Fruit fly (Drosophila melanogaster) whole organism, embryonic: ENCODE results near the gene Muc91C.

Experiments
- Ada2b ChIP-seq: fragments of 200-800 bp; sonication (Bioruptor generic); IDR thresholded peaks from 2 replicates; pipeline ENCODE4 v1.3.6; 2022; ENCODE audit warnings: missing biosample characterization, missing genetic modification characterization
- B-H1 ChIP-seq: fragments of 200-800 bp; sonication (Bioruptor generic); IDR thresholded peaks from 3 replicates; pipeline ENCODE4 v1.3.6; 2022; ENCODE audit warnings: missing biosample characterization, missing genetic modification characterization
- Blimp-1 ChIP-seq: fragments of 200-800 bp; sonication (Bioruptor generic); optimal IDR thresholded peaks from 3 replicates; lab custom pipeline; 2018; ENCODE audit warnings: missing biosample characterization, missing genetic modification characterization, mild to moderate bottlenecking, moderate library complexity, missing genetic modification reagents
- BtbVII ChIP-seq: fragments of 200-800 bp; sonication (Bioruptor generic); optimal IDR thresholded peaks from 3 replicates; lab custom pipeline; 2017; ENCODE audit warnings: missing biosample characterization, mild to moderate bottlenecking, missing genetic modification characterization
- CG11504 ChIP-seq: fragments of 200-800 bp; sonication (Bioruptor generic); optimal IDR thresholded peaks from 3 replicates; lab custom pipeline; 2019; ENCODE audit warnings: missing biosample characterization, mild to moderate bottlenecking, missing genetic modification characterization, moderate library complexity
- CG12155 ChIP-seq: fragments of 200-800 bp; sonication (Bioruptor generic); optimal IDR thresholded peaks from 3 replicates; lab custom pipeline; 2016; ENCODE audit warnings: missing biosample characterization, missing genetic modification characterization
- CG12219 ChIP-seq: fragments of 200-800 bp; sonication (Bioruptor generic); optimal IDR thresholded peaks from 3 replicates; lab custom pipeline; 2018; ENCODE audit warnings: missing biosample characterization, mild to moderate bottlenecking, missing genetic modification characterization
- CG13123 ChIP-seq: fragments of 200-800 bp; sonication (Bioruptor generic); optimal IDR thresholded peaks from 2 replicates; lab custom pipeline; 2016; ENCODE audit warnings: missing biosample characterization, missing genetic modification characterization
- CG13424 ChIP-seq: fragments of 200-800 bp; sonication (Bioruptor generic); optimal IDR thresholded peaks from 2 replicates; lab custom pipeline; 2019; ENCODE audit warnings: missing biosample characterization, mild to moderate bottlenecking, missing genetic modification characterization, moderate library complexity
- CG14965 ChIP-seq: fragments of 200-800 bp; sonication (Bioruptor generic); optimal IDR thresholded peaks from 2 replicates; lab custom pipeline; 2016; ENCODE audit warnings: missing biosample characterization, missing genetic modification characterization, borderline replicate concordance
- CG15479 ChIP-seq: fragments of 200-800 bp; sonication (Bioruptor generic); optimal IDR thresholded peaks from 3 replicates; lab custom pipeline; 2019; ENCODE audit warnings: missing biosample characterization, mild to moderate bottlenecking, missing genetic modification characterization, moderate library complexity
- CG1647 ChIP-seq: fragments of 200-800 bp; sonication (Bioruptor generic); optimal IDR thresholded peaks from 3 replicates; lab custom pipeline; 2016; ENCODE audit warnings: missing biosample characterization, missing genetic modification characterization
- CG17612 ChIP-seq: fragments of 200-800 bp; sonication (Bioruptor generic); IDR thresholded peaks from 2 replicates; pipeline ENCODE4 v1.3.6; 2022; ENCODE audit warnings: missing biosample characterization, missing genetic modification characterization
- CG32532 ChIP-seq: fragments of 200-800 bp; sonication (Bioruptor generic); IDR thresholded peaks from 2 replicates; pipeline ENCODE4 v1.3.6; 2022; ENCODE audit warnings: missing biosample characterization, missing genetic modification characterization
- CG33557 ChIP-seq: fragments of 200-800 bp; sonication (Bioruptor generic); optimal IDR thresholded peaks from 2 replicates; lab custom pipeline; 2019; ENCODE audit warnings: missing biosample characterization, mild to moderate bottlenecking, missing genetic modification characterization, moderate library complexity
- CG34422 ChIP-seq: fragments of 200-800 bp; sonication (Bioruptor generic); IDR thresholded peaks from 3 replicates; pipeline ENCODE4 v1.3.6; 2022; ENCODE audit warnings: missing biosample characterization, missing genetic modification characterization
- CG43689 ChIP-seq: fragments of 200-800 bp; sonication (Bioruptor generic); IDR thresholded peaks from 2 replicates; pipeline ENCODE4 v1.3.6; 2022; ENCODE audit warnings: missing biosample characterization, missing genetic modification characterization
- CG8478 ChIP-seq: fragments of >200 bp; optimal IDR thresholded peaks from 2 replicates; lab custom pipeline; 2018
- CG9817 ChIP-seq: fragments of 200-800 bp; sonication (Bioruptor generic); optimal IDR thresholded peaks from 2 replicates; lab custom pipeline; 2018; ENCODE audit warnings: missing biosample characterization, mild to moderate bottlenecking, missing genetic modification characterization, moderate library complexity
- Dad ChIP-seq: fragments of 200-800 bp; sonication (Bioruptor generic); optimal IDR thresholded peaks from 3 replicates; lab custom pipeline; 2016; ENCODE audit warnings: missing biosample characterization, missing genetic modification characterization
- Dref ChIP-seq: fragments of 200-800 bp; sonication (Bioruptor generic); IDR thresholded peaks from 2 replicates; pipeline ENCODE4 v1.3.6; 2022; ENCODE audit warnings: missing biosample characterization, missing genetic modification characterization
- E2f1 ChIP-seq: fragments of 200-800 bp; sonication (Bioruptor generic); IDR thresholded peaks from 2 replicates; pipeline ENCODE4 v1.3.6; 2022; ENCODE audit warnings: missing biosample characterization, missing genetic modification characterization
- Gug ChIP-seq: fragments of 200-800 bp; sonication (Bioruptor generic); IDR thresholded peaks from 4 replicates; pipeline ENCODE4 v1.3.6; 2022; ENCODE audit warnings: missing biosample characterization, missing genetic modification characterization
- Hr78 ChIP-seq, 2 experiments: fragments of 200-800 bp in 1 of 2; fragments of >200 bp in 1 of 2; sonication (Bioruptor generic) in 1 of 2; optimal IDR thresholded peaks; 2 replicates each; lab custom pipeline; 2017 to 2019; ENCODE audit warnings: missing biosample characterization in 2 of 2, missing genetic modification characterization in 2 of 2, mild to moderate bottlenecking in 1 of 2, moderate library complexity in 1 of 2
- MESR4 ChIP-seq: fragments of 200-800 bp; sonication (Bioruptor generic); optimal IDR thresholded peaks from 2 replicates; lab custom pipeline; 2018; ENCODE audit warnings: missing biosample characterization, mild to moderate bottlenecking, missing genetic modification characterization, moderate library complexity
- Mrtf ChIP-seq: fragments of 200-800 bp; sonication (Bioruptor generic); IDR thresholded peaks from 3 replicates; pipeline ENCODE4 v1.3.6; 2022; ENCODE audit warnings: missing biosample characterization, missing genetic modification characterization
- NC2α ChIP-seq: fragments of 200-800 bp; sonication (Bioruptor generic); optimal IDR thresholded peaks from 2 replicates; lab custom pipeline; 2016; ENCODE audit warnings: missing biosample characterization, missing genetic modification characterization
- Nf-YA ChIP-seq: fragments of 200-800 bp; sonication (Bioruptor generic); IDR thresholded peaks from 2 replicates; pipeline ENCODE4 v1.3.6; 2022; ENCODE audit warnings: missing biosample characterization, missing genetic modification characterization
- NfI ChIP-seq: fragments of 200-800 bp; sonication (Bioruptor generic); optimal IDR thresholded peaks from 3 replicates; lab custom pipeline; 2018; ENCODE audit warnings: missing biosample characterization, mild to moderate bottlenecking, missing genetic modification characterization, moderate library complexity
- Sox100B ChIP-seq: fragments of 200-800 bp; sonication (Bioruptor generic); optimal IDR thresholded peaks from 3 replicates; lab custom pipeline; 2018; ENCODE audit warnings: missing biosample characterization, mild to moderate bottlenecking, missing genetic modification characterization
- Spps ChIP-seq: fragments of 200-800 bp; sonication (Bioruptor generic); optimal IDR thresholded peaks from 2 replicates; lab custom pipeline; 2018; ENCODE audit warnings: missing biosample characterization, mild to moderate bottlenecking, missing genetic modification characterization
- Usf ChIP-seq: fragments of 200-800 bp; sonication (Bioruptor generic); optimal IDR thresholded peaks from 2 replicates; lab custom pipeline; 2017; ENCODE audit warnings: missing genotype, missing biosample characterization, missing genetic modification characterization
- Vsx1 ChIP-seq: fragments of 200-800 bp; sonication (Bioruptor generic); optimal IDR thresholded peaks from 2 replicates; lab custom pipeline; 2017; ENCODE audit warnings: missing biosample characterization, mild to moderate bottlenecking, missing genetic modification characterization, missing genetic modification reagents
- ac ChIP-seq: fragments of 200-800 bp; sonication (Bioruptor generic); optimal IDR thresholded peaks from 3 replicates; lab custom pipeline; 2017; ENCODE audit warnings: missing biosample characterization, mild to moderate bottlenecking, missing genetic modification characterization
- ewg ChIP-seq: fragments of 200-800 bp; sonication (Bioruptor generic); optimal IDR thresholded peaks from 3 replicates; lab custom pipeline; 2017; ENCODE audit warnings: mild to moderate bottlenecking, missing biosample characterization, missing genetic modification reagents, missing genetic modification characterization
- fd3F ChIP-seq: fragments of 200-800 bp; sonication (Bioruptor generic); optimal IDR thresholded peaks from 2 replicates; lab custom pipeline; 2018; ENCODE audit warnings: missing biosample characterization, mild to moderate bottlenecking, missing genetic modification characterization, moderate library complexity
- gcm2 ChIP-seq: fragments of 200-800 bp; sonication (Bioruptor generic); optimal IDR thresholded peaks from 2 replicates; lab custom pipeline; 2016; ENCODE audit warnings: missing biosample characterization, missing genetic modification characterization
- gsb ChIP-seq: fragments of 200-800 bp; sonication (Bioruptor generic); IDR thresholded peaks from 2 replicates; pipeline ENCODE4 v1.3.6; 2022; ENCODE audit warnings: missing biosample characterization, missing genetic modification characterization
- ind ChIP-seq: fragments of 200-800 bp; sonication (Bioruptor generic); optimal IDR thresholded peaks from 3 replicates; lab custom pipeline; 2016; ENCODE audit warnings: missing biosample characterization, missing genetic modification characterization
- luna ChIP-seq: fragments of 200-800 bp; sonication (Bioruptor generic); optimal IDR thresholded peaks from 2 replicates; lab custom pipeline; 2016; ENCODE audit warnings: missing biosample characterization, missing genetic modification characterization
- nau ChIP-seq: fragments of 200-800 bp; sonication (Bioruptor generic); optimal IDR thresholded peaks from 3 replicates; lab custom pipeline; 2017; ENCODE audit warnings: missing biosample characterization, mild to moderate bottlenecking, missing genetic modification characterization, missing genetic modification reagents
- nerfin-1 ChIP-seq: fragments of 200-800 bp; sonication (Bioruptor generic); optimal IDR thresholded peaks from 3 replicates; lab custom pipeline; 2019; ENCODE audit warnings: missing biosample characterization, mild to moderate bottlenecking, missing genetic modification characterization, moderate library complexity
- pfk ChIP-seq: fragments of 200-800 bp; sonication (Bioruptor generic); optimal IDR thresholded peaks from 2 replicates; lab custom pipeline; 2018; ENCODE audit warnings: missing biosample characterization, mild to moderate bottlenecking, missing genetic modification characterization, moderate library complexity
- pum ChIP-seq: fragments of 200-800 bp; sonication (Bioruptor generic); optimal IDR thresholded peaks from 2 replicates; lab custom pipeline; 2016; ENCODE audit warnings: missing biosample characterization, missing genetic modification characterization
- ranshi ChIP-seq: fragments of 200-800 bp; sonication (Bioruptor generic); IDR thresholded peaks from 2 replicates; pipeline ENCODE4 v1.3.6; 2022; ENCODE audit warnings: missing biosample characterization, missing genetic modification characterization
- shn ChIP-seq: fragments of 200-800 bp; sonication (Bioruptor generic); optimal IDR thresholded peaks from 3 replicates; lab custom pipeline; 2016; ENCODE audit warnings: missing biosample characterization, missing genetic modification characterization
- sug ChIP-seq: fragments of 200-800 bp; optimal IDR thresholded peaks from 2 replicates; lab custom pipeline; 2019; ENCODE audit warnings: missing biosample characterization, mild to moderate bottlenecking, missing genetic modification characterization, moderate library complexity
- tup ChIP-seq: fragments of 200-800 bp; sonication (Bioruptor generic); optimal IDR thresholded peaks from 2 replicates; lab custom pipeline; 2016; ENCODE audit warnings: missing biosample characterization, mild to moderate bottlenecking, missing genetic modification characterization, moderate library complexity
- unc-4 ChIP-seq: fragments of 200-800 bp; sonication (Bioruptor generic); IDR thresholded peaks from 2 replicates; pipeline ENCODE4 v1.3.6; 2022; ENCODE audit warnings: missing biosample characterization, missing genetic modification characterization; ENCODE audit not compliant: partially characterized antibody
- vvl ChIP-seq: fragments of 200-800 bp; sonication (Bioruptor generic); IDR thresholded peaks from 2 replicates; pipeline ENCODE4 v1.3.6; 2022; ENCODE audit warnings: missing biosample characterization, missing genetic modification characterization
- wek ChIP-seq: fragments of 200-800 bp; sonication (Bioruptor generic); optimal IDR thresholded peaks from 3 replicates; lab custom pipeline; 2018; ENCODE audit warnings: missing biosample characterization, mild to moderate bottlenecking, missing genetic modification characterization, moderate library complexity
- zf30C ChIP-seq: fragments of 200-800 bp; sonication (Bioruptor generic); optimal IDR thresholded peaks from 3 replicates; lab custom pipeline; 2018; ENCODE audit warnings: missing biosample characterization, mild to moderate bottlenecking, missing genetic modification characterization

Gene Muc91C

DNA sequence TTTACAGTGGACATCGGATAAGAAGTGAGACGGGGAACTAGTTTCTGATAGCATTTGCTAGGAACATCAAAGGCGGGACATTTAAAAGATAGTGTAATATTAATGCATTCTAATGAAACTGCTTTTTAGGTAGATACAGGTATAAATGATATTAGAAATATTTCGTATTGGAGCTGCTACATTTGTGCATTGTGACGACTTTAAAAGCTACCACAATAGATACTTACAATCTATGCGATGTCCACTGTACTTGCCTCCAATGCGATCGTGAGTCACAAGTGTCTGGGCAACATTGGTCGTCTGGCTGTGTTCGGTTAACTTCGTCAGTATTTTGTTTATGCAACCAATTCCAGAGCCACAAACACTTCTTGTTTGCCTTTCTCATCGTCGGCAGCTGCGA, 22.7 kb downstream of the Muc91C start (continued):
- TF ChIP-seq CG13424 (tag; lab: Kevin White, UChicago) (peak; percentile 48), CG33557 (GFP tag; lab: Kevin White, UChicago) (no peak), zf30C (no peak), CG17612 (GFP tag; lab: Robert Waterston, UW) (no peak), nau (GFP tag; lab: Kevin White, UChicago) (no peak), CG12155 (no peak), Spps (no peak), ind (peak; percentile 28), CG32532 (no peak; the same call in 1 of the 2 replicates), Dref (GFP tag; lab: Robert Waterston, UW) (no peak), Ada2b (GFP tag; lab: Robert Waterston, UW) (peak; percentile 35), CG13123 (no peak), nerfin-1 (tag; lab: Kevin White, UChicago) (no peak), CG12219 (no peak), Dad (no peak), CG11504 (tag; lab: Kevin White, UChicago) (peak; percentile 67), MESR4 (no peak), NfI (GFP tag; lab: Kevin White, UChicago) (peak; percentile 0), ranshi (GFP tag; lab: Robert Waterston, UW) (no peak), CG9817 (tag; lab: Kevin White, UChicago) (peak; percentile 47), BtbVII (GFP tag; lab: Kevin White, UChicago) (peak; percentile 33), CG8478 (lab: Kevin White, UChicago) (no peak), Usf (GFP tag; lab: Kevin White, UChicago) (no peak), CG15479 (GFP tag; lab: Kevin White, UChicago) (no peak), wek (no peak), CG34422 (GFP tag; lab: Robert Waterston, UW) (no peak), CG1647 (GFP tag; lab: Kevin White, UChicago) (no peak), CG43689 (GFP tag; lab: Robert Waterston, UW) (no peak), pum (no peak), Nf-YA (no peak), Hr78 (GFP tag; optimal IDR thresholded peaks at IDR 0.05; lab: Kevin White, UChicago) (no peak), Sox100B (GFP tag; lab: Kevin White, UChicago) (peak; percentile 32), Blimp-1 (peak; percentile 5), Gug (no peak), NC2α (no peak), Vsx1 (GFP tag; lab: Kevin White, UChicago) (no peak), Mrtf (GFP tag; lab: Robert Waterston, UW) (no peak), fd3F (GFP tag; lab: Kevin White, UChicago) (no peak), luna (no peak), sug (tag; lab: Kevin White, UChicago) (no peak), E2f1 (GFP tag; lab: Robert Waterston, UW) (no peak), tup (no peak), unc-4 (no peak), CG14965 (no peak), ac (GFP tag; lab: Kevin White, UChicago) (no peak), ewg (no peak), pfk (GFP tag; lab: Kevin White, UChicago) (no peak), gsb (GFP tag; lab: Robert Waterston, UW) (no peak), vvl (GFP tag; lab: Robert Waterston, UW) (no peak), B-H1 (GFP tag; lab: Robert Waterston, UW) (no peak), shn (GFP tag; lab: Kevin White, UChicago) (no peak), gcm2 (GFP tag; lab: Kevin White, UChicago) (no peak)
